Worm (Caenorhabditis elegans): ENCODE results near the gene C04F5.2.
"Not testable (repeated sequence)": the region's sequence is repeated elsewhere in the genome, so short reads cannot be mapped to it uniquely, and the experiment has no call there.

DNA sequence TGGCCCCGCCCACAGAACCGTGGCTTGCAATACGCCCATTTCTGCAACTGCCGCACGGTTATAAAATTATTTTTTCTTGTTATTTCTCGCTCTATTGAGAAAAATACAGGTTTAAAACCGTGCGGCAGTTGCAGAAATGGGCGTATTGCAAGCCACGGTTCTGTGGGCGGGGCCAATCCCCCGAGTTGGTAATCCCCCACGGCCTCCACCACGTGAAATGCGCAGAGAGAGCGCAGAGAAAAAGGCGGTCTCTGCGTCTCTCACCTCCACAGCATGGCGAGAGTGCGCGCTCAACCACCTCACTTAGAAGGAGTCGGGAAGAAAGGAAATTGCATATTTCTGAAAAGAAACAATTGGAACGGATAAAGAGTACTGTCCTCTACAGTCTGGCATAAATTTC lies 49.7 kb downstream of the C04F5.2 start:
- not testable (repeated sequence) for TF ChIP-seq dpl-1 (GFP tag; optimal IDR thresholded peaks at IDR 0.05); jun-1 (tag; optimal IDR thresholded peaks at IDR 0.05); fos-1 (tag; optimal IDR thresholded peaks at IDR 0.05); hlh-4 (tag; optimal IDR thresholded peaks at IDR 0.05); lin-15B (tag; optimal IDR thresholded peaks at IDR 0.05); snpc-4 (tag; optimal IDR thresholded peaks at IDR 0.05); snu-23 (GFP tag; optimal IDR thresholded peaks at IDR 0.05); nhr-11 (tag; optimal IDR thresholded peaks at IDR 0.05)
